Worm (Caenorhabditis elegans): ENCODE data around the gene K11H12.11.

ce11 chrIV:643481-643880, 26.9 kb downstream of the K11H12.11 start:
- TF ChIP-seq nhr-10 (tag; optimal IDR thresholded peaks at IDR 0.05) (no peak), jun-1 (tag; optimal IDR thresholded peaks at IDR 0.05) (no peak)

All from whole organism, L4 larva.